Worm (Caenorhabditis elegans) whole organism, L2 larva: ENCODE measurements around the gene nas-17.

Experiments used
- C34F6.9 ChIP-seq: fragments of 150-350 bp; optimal IDR thresholded peaks from 2 replicates; lab custom pipeline; 2014; ENCODE audit warnings: missing biosample characterization, missing genetic modification characterization
- F13H6.1 ChIP-seq: sonication (generic microtip); optimal IDR thresholded peaks from 2 replicates; lab custom pipeline; 2016; ENCODE audit warnings: missing genetic modification characterization, missing compliant biosample characterization
- R02D3.7 ChIP-seq: fragments of 150-350 bp; optimal IDR thresholded peaks from 2 replicates; lab custom pipeline; 2014; ENCODE audit warnings: missing biosample characterization, missing genetic modification characterization
- Y55F3AM.14 ChIP-seq: fragments of 200-800 bp; sonication (Bioruptor generic); optimal IDR thresholded peaks from 2 replicates; lab custom pipeline; 2018; ENCODE audit warnings: mild to moderate bottlenecking, missing genetic modification characterization, missing compliant biosample characterization
- alr-1 ChIP-seq: fragments of 150-350 bp; optimal IDR thresholded peaks from 2 replicates; lab custom pipeline; 2014; ENCODE audit warnings: missing biosample characterization, missing genetic modification characterization
- aly-2 ChIP-seq: fragments of 150-350 bp; optimal IDR thresholded peaks from 2 replicates; lab custom pipeline; 2014; ENCODE audit warnings: missing biosample characterization, missing genetic modification characterization
- ama-1 ChIP-seq: fragments of 150-350 bp; optimal IDR thresholded peaks from 2 replicates; lab custom pipeline; 2018; ENCODE audit warnings: inconsistent platforms
- ceh-82 ChIP-seq: fragments of 150-350 bp; optimal IDR thresholded peaks from 2 replicates; lab custom pipeline; 2014; ENCODE audit warnings: missing biosample characterization, missing genetic modification characterization
- crh-2 ChIP-seq: sonication (generic microtip); optimal IDR thresholded peaks from 2 replicates; lab custom pipeline; 2017; ENCODE audit warnings: missing biosample characterization, missing genetic modification characterization
- elt-1 ChIP-seq: fragments of 150-350 bp; optimal IDR thresholded peaks from 2 replicates; lab custom pipeline; 2014; ENCODE audit warnings: missing biosample characterization, missing genetic modification characterization
- elt-3 ChIP-seq: sonication (generic microtip); optimal IDR thresholded peaks from 2 replicates; lab custom pipeline; 2017; ENCODE audit warnings: missing biosample characterization, missing genetic modification characterization
- fos-1 ChIP-seq: fragments of 150-350 bp; optimal IDR thresholded peaks from 2 replicates; lab custom pipeline; 2014; ENCODE audit warnings: missing biosample characterization, missing genetic modification characterization
- gmeb-1 ChIP-seq: fragments of 150-350 bp; optimal IDR thresholded peaks from 2 replicates; lab custom pipeline; 2014; ENCODE audit warnings: missing biosample characterization, missing genetic modification characterization
- lin-11 ChIP-seq: fragments of 150-350 bp; sonication (generic microtip); optimal IDR thresholded peaks from 2 replicates; lab custom pipeline; 2014; ENCODE audit warnings: missing biosample characterization, missing genetic modification characterization, inconsistent platforms, mixed read lengths
- lin-13 ChIP-seq: fragments of 150-350 bp; optimal IDR thresholded peaks from 2 replicates; lab custom pipeline; 2014; ENCODE audit warnings: missing biosample characterization, missing genetic modification reagents, missing genetic modification characterization
- lsy-2 ChIP-seq, 2 experiments: fragments of 150-350 bp in 1 of 2; sonication (generic microtip) in 1 of 2; optimal IDR thresholded peaks; 2 replicates each; lab custom pipeline; 2014 to 2017; ENCODE audit warnings: missing biosample characterization in 2 of 2, missing genetic modification characterization in 2 of 2
- mab-5 ChIP-seq: fragments of 150-350 bp; optimal IDR thresholded peaks from 2 replicates; lab custom pipeline; 2014; ENCODE audit warnings: missing biosample characterization, missing genetic modification characterization
- mbf-1 ChIP-seq: sonication (generic microtip); optimal IDR thresholded peaks from 2 replicates; lab custom pipeline; 2017; ENCODE audit warnings: missing biosample characterization, missing genetic modification characterization
- mdl-1 ChIP-seq, 2 experiments: fragments of 150-350 bp in 1 of 2; sonication (generic microtip) in 1 of 2; optimal IDR thresholded peaks; 2 replicates each; lab custom pipeline; 2017; ENCODE audit warnings: missing biosample characterization in 2 of 2, missing genetic modification characterization in 2 of 2
- nhr-11 ChIP-seq: fragments of 150-350 bp; optimal IDR thresholded peaks from 2 replicates; lab custom pipeline; 2014; ENCODE audit warnings: missing biosample characterization, missing genetic modification characterization
- nhr-12 ChIP-seq: fragments of 150-350 bp; optimal IDR thresholded peaks from 2 replicates; lab custom pipeline; 2014; ENCODE audit warnings: missing biosample characterization, missing genetic modification characterization
- nhr-129 ChIP-seq: fragments of 150-350 bp; optimal IDR thresholded peaks from 2 replicates; lab custom pipeline; 2014; ENCODE audit warnings: missing biosample characterization, missing genetic modification characterization
- nhr-21 ChIP-seq: fragments of 150-350 bp; optimal IDR thresholded peaks from 2 replicates; lab custom pipeline; 2014; ENCODE audit warnings: missing biosample characterization, missing genetic modification characterization
- nhr-23 ChIP-seq: fragments of 150-350 bp; optimal IDR thresholded peaks from 2 replicates; lab custom pipeline; 2014; ENCODE audit warnings: missing biosample characterization, missing genetic modification reagents, missing genetic modification characterization
- nhr-237 ChIP-seq: fragments of 150-350 bp; optimal IDR thresholded peaks from 2 replicates; lab custom pipeline; 2014; ENCODE audit warnings: missing biosample characterization, missing genetic modification characterization
- nhr-25 ChIP-seq: fragments of 150-350 bp; sonication (generic microtip); optimal IDR thresholded peaks from 3 replicates; lab custom pipeline; 2014; ENCODE audit warnings: missing biosample characterization, missing genetic modification characterization
- nhr-6 ChIP-seq: fragments of 150-350 bp; optimal IDR thresholded peaks from 2 replicates; lab custom pipeline; 2014; ENCODE audit warnings: missing biosample characterization, missing genetic modification characterization
- peb-1 ChIP-seq: fragments of 150-350 bp; optimal IDR thresholded peaks from 2 replicates; lab custom pipeline; 2014; ENCODE audit warnings: missing biosample characterization, missing genetic modification characterization
- sem-4 ChIP-seq: fragments of 150-350 bp; optimal IDR thresholded peaks from 2 replicates; lab custom pipeline; 2014; ENCODE audit warnings: missing biosample characterization, missing genetic modification reagents, missing genetic modification characterization
- sma-3 ChIP-seq: sonication (generic microtip); optimal IDR thresholded peaks from 2 replicates; lab custom pipeline; 2016; ENCODE audit warnings: missing genetic modification reagents, missing genetic modification characterization, missing compliant biosample characterization
- sma-9 ChIP-seq, 2 experiments: fragments of 150-350 bp in 1 of 2; sonication (generic microtip) in 1 of 2; optimal IDR thresholded peaks; 2 replicates each; lab custom pipeline; 2014 to 2016; ENCODE audit warnings: missing genetic modification characterization in 2 of 2, mild to moderate bottlenecking in 1 of 2, missing biosample characterization in 1 of 2, missing compliant biosample characterization in 1 of 2, missing genetic modification reagents in 1 of 2, moderate library complexity in 1 of 2
- snpc-4 ChIP-seq: fragments of 150-350 bp; optimal IDR thresholded peaks from 2 replicates; lab custom pipeline; 2014; ENCODE audit warnings: missing biosample characterization, missing genetic modification characterization
- unc-55 ChIP-seq: fragments of 150-350 bp; sonication (generic microtip); optimal IDR thresholded peaks from 3 replicates; lab custom pipeline; 2014; ENCODE audit warnings: missing biosample characterization, missing genetic modification reagents, missing genetic modification characterization
- unc-62 ChIP-seq: fragments of 150-350 bp; optimal IDR thresholded peaks from 2 replicates; lab custom pipeline; 2014; ENCODE audit warnings: missing biosample characterization, missing genetic modification reagents, missing genetic modification characterization
- zag-1 ChIP-seq: fragments of 150-350 bp; optimal IDR thresholded peaks from 2 replicates; lab custom pipeline; 2014; ENCODE audit warnings: missing biosample characterization, missing genetic modification characterization
- ztf-1 ChIP-seq: fragments of 200-800 bp; sonication (Bioruptor generic); conservative IDR thresholded peaks from 2 replicates; pipeline ENCODE4 v1.3.6; 2022; ENCODE audit warnings: missing genetic modification characterization, missing compliant biosample characterization
- ztf-11 ChIP-seq: sonication (generic microtip); optimal IDR thresholded peaks from 2 replicates; lab custom pipeline; 2017; ENCODE audit warnings: missing biosample characterization, missing genetic modification characterization
- ztf-4 ChIP-seq: fragments of 150-350 bp; optimal IDR thresholded peaks from 2 replicates; lab custom pipeline; 2014; ENCODE audit warnings: missing biosample characterization, missing genetic modification characterization

Gene nas-17

ce11 chrV:11375150-11375792 lies 23.4 kb upstream of the nas-17 start, which contains the start of gene cnb-1 (continued):
- no peak for TF ChIP-seq ztf-11 (tag; lab: Kevin White, UChicago)
- TF ChIP-seq F13H6.1 (tag; lab: Kevin White, UChicago), result peak; percentile 79
- peak; percentile 82 for TF ChIP-seq lin-11 (tag; lab: Kevin White, UChicago)
- TF ChIP-seq crh-2 (tag; lab: Kevin White, UChicago), result peak; percentile 80
- no peak for TF ChIP-seq elt-1 (tag; lab: Kevin White, UChicago)
- no peak for TF ChIP-seq ztf-1 (GFP tag; lab: Robert Waterston, UW)
- TF ChIP-seq aly-2 (tag; lab: Kevin White, UChicago), result no peak
- no peak for TF ChIP-seq peb-1 (tag; lab: Kevin White, UChicago)
- no peak for TF ChIP-seq mbf-1 (tag; lab: Kevin White, UChicago)
- TF ChIP-seq unc-62 (GFP tag; lab: Kevin White, UChicago), result no peak
- no peak for TF ChIP-seq elt-3 (tag; lab: Kevin White, UChicago)
- TF ChIP-seq sem-4, result peak; percentile 43
- peak; percentile 57 for TF ChIP-seq gmeb-1
- no peak for TF ChIP-seq nhr-11 (tag; lab: Kevin White, UChicago)
- no peak for TF ChIP-seq mdl-1 (tag; optimal IDR thresholded peaks at IDR 0.05; lab: Kevin White, UChicago)
- TF ChIP-seq C34F6.9 (tag; lab: Kevin White, UChicago), result peak; percentile 91
- peak; percentile 26 for TF ChIP-seq nhr-6
- TF ChIP-seq ama-1 (lab: Kevin White, UChicago), result no peak
- TF ChIP-seq zag-1, result peak; percentile 68
- TF ChIP-seq R02D3.7 (tag; lab: Kevin White, UChicago), result no peak

- no peak for TF ChIP-seq nhr-129 (tag; lab: Kevin White, UChicago)
- TF ChIP-seq nhr-21 (tag; lab: Kevin White, UChicago), result no peak
- TF ChIP-seq unc-55 (GFP tag; lab: Kevin White, UChicago), result no peak
- TF ChIP-seq elt-1 (tag; lab: Kevin White, UChicago), result no peak
- TF ChIP-seq fos-1 (tag; lab: Kevin White, UChicago), result no peak
- TF ChIP-seq ceh-82 (tag; lab: Kevin White, UChicago), result no peak
- TF ChIP-seq nhr-6, result no peak
- no peak for TF ChIP-seq lin-11 (tag; lab: Kevin White, UChicago)
- no peak for TF ChIP-seq lsy-2 (tag; optimal IDR thresholded peaks at IDR 0.05; lab: Kevin White, UChicago)
- TF ChIP-seq ama-1 (lab: Kevin White, UChicago), result no peak
- TF ChIP-seq snpc-4 (tag; lab: Kevin White, UChicago), result no peak
- TF ChIP-seq sem-4, result no peak
- TF ChIP-seq alr-1 (tag; lab: Kevin White, UChicago), result no peak
- TF ChIP-seq sma-3 (GFP tag; lab: Kevin White, UChicago), result no peak
- no peak for TF ChIP-seq nhr-237
- TF ChIP-seq Y55F3AM.14 (GFP tag; lab: Kevin White, UChicago), result no peak
- TF ChIP-seq C34F6.9 (tag; lab: Kevin White, UChicago), result no peak
- TF ChIP-seq ztf-11 (tag; lab: Kevin White, UChicago), result no peak
- TF ChIP-seq nhr-23 (tag; lab: Kevin White, UChicago), result no peak
- no peak for TF ChIP-seq nhr-25 (tag; lab: Kevin White, UChicago)
- TF ChIP-seq, all 48 proteins: peak for 0
Measured at ce11 chrV:11379341-11379740, 19.4 kb upstream of the nas-17 start.

ce11 chrV:11380571-11380970 lies 18.1 kb upstream of the nas-17 start:
- TF ChIP-seq lin-13 (GFP tag; lab: Kevin White, UChicago) (no peak), sma-9 (GFP tag; optimal IDR thresholded peaks at IDR 0.05; lab: Kevin White, UChicago) (peak; percentile 16), sma-9 (tag; optimal IDR thresholded peaks at IDR 0.05; lab: Kevin White, UChicago) (no peak), ztf-11 (tag; lab: Kevin White, UChicago) (no peak)

- TF ChIP-seq aly-2 (tag; lab: Kevin White, UChicago) (no peak), zag-1 (no peak), nhr-129 (tag; lab: Kevin White, UChicago) (no peak), ztf-1 (GFP tag; lab: Robert Waterston, UW) (no peak), mab-5 (tag; lab: Kevin White, UChicago) (no peak), R02D3.7 (tag; lab: Kevin White, UChicago) (no peak), nhr-21 (tag; lab: Kevin White, UChicago) (no peak), elt-3 (tag; lab: Kevin White, UChicago) (no peak), ama-1 (lab: Kevin White, UChicago) (no peak), ztf-4 (tag; lab: Kevin White, UChicago) (no peak), nhr-6 (no peak), nhr-12 (tag; lab: Kevin White, UChicago) (no peak), mdl-1 (tag; optimal IDR thresholded peaks at IDR 0.05; lab: Kevin White, UChicago) (no peak)
- TF ChIP-seq, all 48 proteins: peak for 0
Measured at ce11 chrV:11383032-11383431, 15.7 kb upstream of the nas-17 start, which contains the start of gene F55C10.5. Gene F55C10.5 (plus strand): TSS chrV:11383105.
